Worm (Caenorhabditis elegans): Measurements from ENCODE around the gene clc-20.

DNA sequence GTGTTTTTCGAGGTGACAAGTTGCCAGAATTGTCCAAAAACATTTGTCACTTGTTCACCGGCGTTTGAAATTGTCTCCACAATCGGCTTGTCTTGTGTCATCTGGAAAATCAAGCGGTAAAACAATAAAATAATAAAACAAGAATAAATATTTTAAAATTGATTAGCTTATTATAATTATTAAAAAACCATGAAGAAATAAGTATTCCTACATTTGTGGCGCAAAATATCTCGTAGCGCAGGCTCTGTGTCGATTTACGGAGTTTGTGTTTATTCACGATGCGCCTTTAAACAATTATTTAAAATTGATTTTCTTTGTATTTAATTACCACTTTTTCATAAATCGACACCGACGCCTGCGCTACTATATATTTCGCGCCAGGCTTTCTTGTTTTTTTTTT lies 20.1 kb upstream of the clc-20 start, which contains the start of gene moma-1:
- TF ChIP-seq him-1 (tag; optimal IDR thresholded peaks at IDR 0.05) (no peak), W03F9.2 (tag; optimal IDR thresholded peaks at IDR 0.05) (no peak), dao-5 (tag; optimal IDR thresholded peaks at IDR 0.05) (no peak)

Data from whole organism, L4/young adult.